Fruit fly (Drosophila melanogaster): Measurements from ENCODE around the gene ND-51.
A peak's percentile ranks its signal among the peaks of the same experiment; 100 is the strongest.

ND-51 gene

dm6 chr2L:6090786-6091716 is 28.5 kb upstream of the ND-51 start, which contains the start of gene CG45075 (continued):
- TF ChIP-seq ro (GFP tag; IDR thresholded peaks at IDR 0.05) (no peak), Nf-YB (GFP tag; optimal IDR thresholded peaks at IDR 0.05) (no peak), CG12071 (GFP tag; optimal IDR thresholded peaks at IDR 0.05) (no peak), CG12391 (tag; optimal IDR thresholded peaks at IDR 0.05) (no peak), tap (tag; optimal IDR thresholded peaks at IDR 0.05) (no peak), Hand (GFP tag; optimal IDR thresholded peaks at IDR 0.05) (no peak), Drgx (GFP tag; IDR thresholded peaks at IDR 0.05) (no peak), lilli (GFP tag; optimal IDR thresholded peaks at IDR 0.05) (no peak), sens (GFP tag) (peak; percentile 54), Rfx (GFP tag; IDR thresholded peaks at IDR 0.05) (no peak), wek (GFP tag; optimal IDR thresholded peaks at IDR 0.05) (no peak), HLH4C (GFP tag; IDR thresholded peaks at IDR 0.05; ENCODE audit: partially characterized antibody) (no peak), sens-2 (GFP tag; IDR thresholded peaks at IDR 0.05) (peak; percentile 49; the same call in 1 of the 2 replicates), Opbp (GFP tag; IDR thresholded peaks at IDR 0.05; ENCODE audit: partially characterized antibody) (peak; percentile 18; the same call in 1 of the 3 replicates), Ada2b (GFP tag; IDR thresholded peaks at IDR 0.05) (no peak), CG6765 (GFP tag; optimal IDR thresholded peaks at IDR 0.05) (peak; percentile 11), CG13123 (GFP tag; optimal IDR thresholded peaks at IDR 0.05) (no peak), CG14860 (GFP tag; IDR thresholded peaks at IDR 0.05; ENCODE audit: partially characterized antibody) (no peak), CG4730 (GFP tag; IDR thresholded peaks at IDR 0.05) (no peak), CG11247 (GFP tag; IDR thresholded peaks at IDR 0.05) (no peak), bbx (GFP tag; IDR thresholded peaks at IDR 0.05; ENCODE audit: partially characterized antibody) (peak; percentile 27; the same call in 1 of the 2 replicates), Dad (GFP tag; optimal IDR thresholded peaks at IDR 0.05) (no peak), pzg (GFP tag; optimal IDR thresholded peaks at IDR 0.05) (no peak), CG9215 (GFP tag; IDR thresholded peaks at IDR 0.05) (no peak), NC2β (GFP tag; optimal IDR thresholded peaks at IDR 0.05) (no peak), gem (tag; optimal IDR thresholded peaks at IDR 0.05) (no peak), Pdp1 (GFP tag; optimal IDR thresholded peaks at IDR 0.05) (peak in 1 of 2 experiments; percentile 37), CG7987 (GFP tag; optimal IDR thresholded peaks at IDR 0.05) (no peak), unc-4 (GFP tag; IDR thresholded peaks at IDR 0.05; ENCODE audit: partially characterized antibody) (no peak), wdn (GFP tag; IDR thresholded peaks at IDR 0.05) (no peak), Dbx (GFP tag; IDR thresholded peaks at IDR 0.05) (no peak), Six4 (GFP tag; optimal IDR thresholded peaks at IDR 0.05) (no peak), abd-A (tag; optimal IDR thresholded peaks at IDR 0.05) (peak; percentile 1), Hsf (GFP tag; optimal IDR thresholded peaks at IDR 0.05) (no peak), aop (GFP tag; IDR thresholded peaks at IDR 0.05) (no peak), Ravus (GFP tag; IDR thresholded peaks at IDR 0.05) (no peak), her (GFP tag; optimal IDR thresholded peaks at IDR 0.05) (peak; percentile 26), Awh (GFP tag; IDR thresholded peaks at IDR 0.05) (no peak), onecut (GFP tag; IDR thresholded peaks at IDR 0.05) (peak; percentile 31; the same call in 1 of the 2 replicates), ems (GFP tag; optimal IDR thresholded peaks at IDR 0.05) (no peak), CG18011 (GFP tag; optimal IDR thresholded peaks at IDR 0.05) (no peak), ci (GFP tag; IDR thresholded peaks at IDR 0.05) (peak; percentile 70; the same call in 2 of the 3 replicates), Dll (GFP tag; IDR thresholded peaks at IDR 0.05; ENCODE audit: partially characterized antibody) (no peak), CG8765 (GFP tag; IDR thresholded peaks at IDR 0.05) (no peak), pros (GFP tag; optimal IDR thresholded peaks at IDR 0.05) (peak; percentile 41), CG2712 (tag; optimal IDR thresholded peaks at IDR 0.05) (no peak), CG11695 (GFP tag; IDR thresholded peaks at IDR 0.05) (no peak), CG5953 (GFP tag; IDR thresholded peaks at IDR 0.05) (0 out of 2 replicates have a peak, but pooled peaks have one; percentile 24), fd64A (GFP tag; optimal IDR thresholded peaks at IDR 0.05) (peak; percentile 1)
